Fruit fly (Drosophila melanogaster) whole organism, prepupa: ENCODE measurements around the gene CG3984.
A peak's percentile ranks its signal among the peaks of the same experiment; 100 is the strongest.

Experiments used
- Blimp-1 ChIP-seq: fragments of 200-800 bp; sonication (Bioruptor generic); optimal IDR thresholded peaks from 3 replicates; lab custom pipeline; 2017; ENCODE audit warnings: missing biosample characterization, missing genetic modification characterization, mild to moderate bottlenecking, moderate library complexity, missing genetic modification reagents
- CG15336 ChIP-seq: fragments of 200-800 bp; sonication (Bioruptor generic); IDR thresholded peaks from 2 replicates; pipeline ENCODE4 v1.3.6; 2022; ENCODE audit warnings: missing biosample characterization, missing genetic modification characterization
- CG16779 ChIP-seq: fragments of 200-800 bp; sonication (Bioruptor generic); optimal IDR thresholded peaks from 3 replicates; lab custom pipeline; 2017; ENCODE audit warnings: missing biosample characterization, mild to moderate bottlenecking, missing genetic modification characterization
- CG6854 ChIP-seq: fragments of 200-800 bp; sonication (Bioruptor generic); optimal IDR thresholded peaks from 2 replicates; lab custom pipeline; 2017; ENCODE audit warnings: missing biosample characterization, mild to moderate bottlenecking, missing genetic modification characterization
- Eip75B ChIP-seq: fragments of 200-800 bp; sonication (Bioruptor generic); optimal IDR thresholded peaks from 3 replicates; lab custom pipeline; 2016; ENCODE audit warnings: missing biosample characterization, missing genetic modification characterization
- Eip93F ChIP-seq: fragments of 200-800 bp; sonication (Bioruptor generic); optimal IDR thresholded peaks from 2 replicates; lab custom pipeline; 2016; ENCODE audit warnings: missing biosample characterization, mild to moderate bottlenecking, missing genetic modification characterization
- Sox102F ChIP-seq: fragments of 200-800 bp; sonication (Bioruptor generic); optimal IDR thresholded peaks from 2 replicates; lab custom pipeline; 2016; ENCODE audit warnings: missing biosample characterization, mild to moderate bottlenecking, missing genetic modification characterization
- eg ChIP-seq: fragments of 200-800 bp; sonication (Bioruptor generic); IDR thresholded peaks from 3 replicates; pipeline ENCODE4 v1.3.6; 2022; ENCODE audit warnings: missing biosample characterization, missing genetic modification characterization

DNA sequence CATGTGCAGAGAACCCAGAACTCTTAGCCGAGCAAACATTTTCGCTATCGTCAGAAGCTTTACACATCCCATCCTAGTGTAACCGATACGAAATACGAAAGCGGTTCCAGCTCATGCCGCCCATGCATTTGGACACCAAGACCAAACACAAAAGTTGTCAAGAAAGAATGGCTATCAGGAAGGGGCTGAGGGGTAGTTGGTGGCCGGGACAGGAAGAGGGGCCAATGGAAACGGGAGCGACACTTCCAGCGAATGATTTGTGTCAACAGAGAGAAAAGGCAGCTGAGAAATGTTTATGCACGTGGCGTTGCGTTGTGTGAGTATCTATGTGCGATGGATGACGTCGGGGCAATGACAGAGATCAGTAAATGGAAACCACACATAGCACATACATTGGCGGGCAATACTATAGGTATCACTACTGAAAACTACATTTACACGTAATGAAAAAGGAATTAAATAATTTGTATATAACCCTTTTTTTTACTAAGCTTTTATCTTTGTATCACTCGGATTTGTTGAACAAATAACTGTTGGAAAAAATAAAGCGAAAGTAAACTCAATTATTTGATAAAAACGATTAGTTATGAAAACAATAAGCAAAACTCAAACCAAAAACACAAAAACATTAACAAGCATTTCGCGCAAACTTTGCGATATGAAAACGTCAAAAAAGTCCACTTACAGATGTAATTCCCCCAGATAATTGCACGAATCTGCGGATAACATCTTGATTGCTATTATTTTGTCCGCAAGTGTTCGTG lies 22.3 kb upstream of the CG3984 start:
- no peak for TF ChIP-seq CG6854 (GFP tag; lab: Kevin White, UChicago)
- TF ChIP-seq CG16779 (tag; lab: Kevin White, UChicago) = peak; percentile 67
- TF ChIP-seq Eip75B (GFP tag; lab: Kevin White, UChicago) = peak; percentile 81
- no peak for TF ChIP-seq Blimp-1 (GFP tag; lab: Kevin White, UChicago)
- TF ChIP-seq CG15336 (GFP tag; lab: Robert Waterston, UW) = peak; percentile 69
- TF ChIP-seq eg (GFP tag; lab: Robert Waterston, UW) = peak; percentile 53; the same call in 2 of the 3 replicates
- no peak for TF ChIP-seq Eip93F
- no peak for TF ChIP-seq Sox102F (GFP tag; lab: Kevin White, UChicago)
